Worm (Caenorhabditis elegans): ENCODE results near the gene ttn-1.

Gene ttn-1

ce11 chrV:6220752-6221151 lies 18.3 kb upstream of the ttn-1 start:
- TF ChIP-seq pha-4 (tag; optimal IDR thresholded peaks at IDR 0.05) (peak; percentile 34), ceh-9 (tag; optimal IDR thresholded peaks at IDR 0.05) (no peak), fkh-2 (tag; optimal IDR thresholded peaks at IDR 0.05) (no peak), lsy-12 (tag; optimal IDR thresholded peaks at IDR 0.05) (peak; percentile 51), ztf-4 (tag; optimal IDR thresholded peaks at IDR 0.05) (peak; percentile 59), ama-1 (optimal IDR thresholded peaks at IDR 0.05) (peak; percentile 73), nhr-23 (tag; optimal IDR thresholded peaks at IDR 0.05) (peak; percentile 17)

DNA sequence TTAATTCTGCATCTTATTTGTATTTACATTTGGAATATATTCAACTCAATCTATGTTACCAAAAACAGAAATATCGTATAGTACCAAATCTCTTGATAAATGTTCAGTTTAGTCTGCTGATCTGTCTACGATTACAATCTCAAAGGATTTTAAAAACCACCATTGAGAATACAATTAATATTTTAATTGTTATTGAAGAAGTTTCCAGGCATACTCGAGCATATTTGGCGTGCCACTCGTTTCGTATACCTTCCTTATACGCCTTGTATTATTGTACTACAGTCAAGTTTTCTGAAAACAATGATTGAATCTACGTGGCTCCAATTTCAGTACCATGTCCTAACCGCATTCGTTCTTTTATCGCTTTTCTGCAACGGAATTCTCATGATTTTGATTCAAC lies 15.4 kb upstream of the ttn-1 start, which contains the start of gene str-206:
TSS of gene str-206 (plus strand) at position 301 of the 400 bp plus-strand sequence.
- TF ChIP-seq ztf-11 (tag; optimal IDR thresholded peaks at IDR 0.05) = no peak
- no peak for TF ChIP-seq zag-1 (tag; optimal IDR thresholded peaks at IDR 0.05)
- no peak for TF ChIP-seq nhr-28 (tag; optimal IDR thresholded peaks at IDR 0.05)
- TF ChIP-seq pqm-1 (tag; optimal IDR thresholded peaks at IDR 0.05) = no peak
- TF ChIP-seq snpc-4 (tag; optimal IDR thresholded peaks at IDR 0.05) = no peak
- TF ChIP-seq elt-1 (tag; optimal IDR thresholded peaks at IDR 0.05) = no peak
- no peak for TF ChIP-seq mdl-1 (tag; optimal IDR thresholded peaks at IDR 0.05)
- TF ChIP-seq ceh-16 (tag; optimal IDR thresholded peaks at IDR 0.05) = no peak
- no peak for TF ChIP-seq nhr-76 (tag; optimal IDR thresholded peaks at IDR 0.05)
- no peak for TF ChIP-seq hmg-11 (tag; optimal IDR thresholded peaks at IDR 0.05)
- TF ChIP-seq nhr-11 (tag; optimal IDR thresholded peaks at IDR 0.05) = no peak
- no peak for TF ChIP-seq fkh-2 (tag; optimal IDR thresholded peaks at IDR 0.05)
- no peak for TF ChIP-seq ceh-28 (tag; optimal IDR thresholded peaks at IDR 0.05)
- TF ChIP-seq nhr-77 (tag; optimal IDR thresholded peaks at IDR 0.05) = no peak
- no peak for TF ChIP-seq aly-2 (tag; optimal IDR thresholded peaks at IDR 0.05)
- TF ChIP-seq skn-1 (tag; optimal IDR thresholded peaks at IDR 0.05) = no peak
- TF ChIP-seq fkh-10 (GFP tag; optimal IDR thresholded peaks at IDR 0.05) = no peak

- TF ChIP-seq lsy-12 (tag; optimal IDR thresholded peaks at IDR 0.05) (no peak), eor-1 (tag; optimal IDR thresholded peaks at IDR 0.05) (no peak), egl-5 (tag; optimal IDR thresholded peaks at IDR 0.05) (no peak), unc-62 (GFP tag; optimal IDR thresholded peaks at IDR 0.05) (no peak), jun-1 (tag; optimal IDR thresholded peaks at IDR 0.05) (no peak), elt-1 (tag; optimal IDR thresholded peaks at IDR 0.05) (no peak)
Measured at ce11 chrV:6217142-6217541, 14.7 kb upstream of the ttn-1 start.

ce11 chrV:6214465-6214864 lies 12.0 kb upstream of the ttn-1 start:
- TF ChIP-seq nhr-25 (tag; optimal IDR thresholded peaks at IDR 0.05) (no peak), ceh-9 (tag; optimal IDR thresholded peaks at IDR 0.05) (no peak), hmg-11 (tag; optimal IDR thresholded peaks at IDR 0.05) (no peak), nfya-1 (tag; optimal IDR thresholded peaks at IDR 0.05; ENCODE audit: insufficient read depth) (no peak), ztf-4 (tag; optimal IDR thresholded peaks at IDR 0.05) (no peak), ZK546.5 (tag; optimal IDR thresholded peaks at IDR 0.05) (no peak), elt-2 (tag; optimal IDR thresholded peaks at IDR 0.05) (no peak), nhr-28 (tag; optimal IDR thresholded peaks at IDR 0.05) (no peak), lin-39 (tag; optimal IDR thresholded peaks at IDR 0.05) (no peak), daf-12 (tag; optimal IDR thresholded peaks at IDR 0.05) (no peak), R02D3.7 (tag; optimal IDR thresholded peaks at IDR 0.05) (no peak), snpc-4 (tag; optimal IDR thresholded peaks at IDR 0.05) (no peak), egl-27 (tag; optimal IDR thresholded peaks at IDR 0.05) (no peak), unc-39 (tag; optimal IDR thresholded peaks at IDR 0.05) (no peak), elt-3 (tag; optimal IDR thresholded peaks at IDR 0.05) (no peak)

- TF ChIP-seq tbx-2 (tag; optimal IDR thresholded peaks at IDR 0.05) (no peak), ZK546.5 (tag; optimal IDR thresholded peaks at IDR 0.05) (no peak), lin-15B (tag; optimal IDR thresholded peaks at IDR 0.05) (peak; percentile 9), fos-1 (tag; optimal IDR thresholded peaks at IDR 0.05) (peak; percentile 91), pqm-1 (tag; optimal IDR thresholded peaks at IDR 0.05) (peak; percentile 77), egl-5 (tag; optimal IDR thresholded peaks at IDR 0.05) (peak; percentile 68), mdl-1 (tag; optimal IDR thresholded peaks at IDR 0.05) (peak; percentile 57), fkh-10 (GFP tag; optimal IDR thresholded peaks at IDR 0.05) (peak; percentile 8), zag-1 (tag; optimal IDR thresholded peaks at IDR 0.05) (no peak), snpc-4 (tag; optimal IDR thresholded peaks at IDR 0.05) (peak; percentile 18), unc-39 (tag; optimal IDR thresholded peaks at IDR 0.05) (no peak), nhr-237 (tag; optimal IDR thresholded peaks at IDR 0.05) (no peak), ama-1 (optimal IDR thresholded peaks at IDR 0.05) (no peak), nhr-25 (tag; optimal IDR thresholded peaks at IDR 0.05) (peak; percentile 41), lin-39 (tag; optimal IDR thresholded peaks at IDR 0.05) (peak; percentile 10), mml-1 (tag; optimal IDR thresholded peaks at IDR 0.05) (no peak), egl-27 (tag; optimal IDR thresholded peaks at IDR 0.05) (peak; percentile 20), nhr-77 (tag; optimal IDR thresholded peaks at IDR 0.05) (no peak), nfya-1 (tag; optimal IDR thresholded peaks at IDR 0.05; ENCODE audit: insufficient read depth) (peak; percentile 76), nhr-43 (tag; optimal IDR thresholded peaks at IDR 0.05; ENCODE audit: poor library complexity, severe bottlenecking) (peak; percentile 53), ztf-11 (tag; optimal IDR thresholded peaks at IDR 0.05) (no peak), nhr-11 (tag; optimal IDR thresholded peaks at IDR 0.05) (no peak), jun-1 (tag; optimal IDR thresholded peaks at IDR 0.05) (peak; percentile 94), ceh-28 (tag; optimal IDR thresholded peaks at IDR 0.05) (peak; percentile 40), daf-12 (tag; optimal IDR thresholded peaks at IDR 0.05) (no peak), elt-1 (tag; optimal IDR thresholded peaks at IDR 0.05) (no peak), nhr-67 (tag; optimal IDR thresholded peaks at IDR 0.05) (no peak), ceh-16 (tag; optimal IDR thresholded peaks at IDR 0.05) (no peak)
Measured at ce11 chrV:6213845-6214244, 11.4 kb upstream of the ttn-1 start.

Data from whole organism, L3 larva.